Worm (Caenorhabditis elegans): ENCODE results near the gene meg-3.

DNA sequence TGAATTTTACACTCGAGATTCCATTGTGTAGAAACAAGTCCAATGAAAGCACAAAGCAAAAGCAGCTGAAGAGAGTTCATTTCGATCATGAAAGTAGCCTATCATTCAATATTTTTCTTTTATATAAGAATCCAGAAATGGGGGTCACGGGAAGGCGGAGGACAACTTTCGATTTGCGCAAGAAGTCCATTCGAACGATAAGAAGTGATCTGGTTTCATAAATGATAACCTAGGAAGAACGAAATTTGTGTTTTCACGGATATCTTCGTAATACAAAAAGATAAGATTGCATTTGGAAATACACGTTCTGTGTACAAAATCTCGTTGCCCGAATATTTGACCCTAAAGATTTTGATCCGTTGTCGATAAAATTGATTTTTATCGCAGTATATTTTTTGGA, 42.0 kb upstream of the meg-3 start, which contains the start of gene Y102A11A.5:
- TF ChIP-seq F13C5.2 (tag; optimal IDR thresholded peaks at IDR 0.05) (no peak), hmbx-1 (tag; optimal IDR thresholded peaks at IDR 0.05) (no peak), flt-1 (GFP tag; IDR thresholded peaks at IDR 0.05) (no peak), ama-1 (optimal IDR thresholded peaks at IDR 0.05) (no peak), tbx-11 (GFP tag; IDR thresholded peaks at IDR 0.05) (no peak), hnd-1 (tag; optimal IDR thresholded peaks at IDR 0.05) (no peak), ceh-13 (GFP tag; optimal IDR thresholded peaks at IDR 0.05) (no peak), tra-4 (tag; optimal IDR thresholded peaks at IDR 0.05) (no peak), sea-1 (GFP tag; conservative IDR thresholded peaks at IDR 0.05) (no peak), aly-1 (tag; optimal IDR thresholded peaks at IDR 0.05) (no peak), ceh-36 (tag; optimal IDR thresholded peaks at IDR 0.05) (no peak), scrt-1 (GFP tag; IDR thresholded peaks at IDR 0.05) (no peak)

All from whole organism, early embryonic.